Worm (Caenorhabditis elegans) whole organism, early embryonic: ENCODE measurements around the gene F11A5.5.

ENCODE experiments used
- B0310.2 ChIP-seq: sonication (generic microtip); optimal IDR thresholded peaks from 2 replicates; lab custom pipeline; 2016; ENCODE audit warnings: mild to moderate bottlenecking, missing genetic modification characterization, missing compliant biosample characterization
- F13C5.2 ChIP-seq: sonication (generic microtip); optimal IDR thresholded peaks from 2 replicates; lab custom pipeline; 2017; ENCODE audit warnings: mild to moderate bottlenecking, missing genetic modification characterization, inconsistent platforms, missing compliant biosample characterization
- aly-1 ChIP-seq: sonication (generic microtip); optimal IDR thresholded peaks from 2 replicates; lab custom pipeline; 2016; ENCODE audit warnings: missing genetic modification characterization, missing compliant biosample characterization
- ama-1 ChIP-seq: fragments of 150-350 bp; optimal IDR thresholded peaks from 2 replicates; lab custom pipeline; 2014
- ceh-13 ChIP-seq: fragments of 200-800 bp; sonication (Bioruptor generic); optimal IDR thresholded peaks from 2 replicates; lab custom pipeline; 2018; ENCODE audit warnings: mild to moderate bottlenecking, missing genetic modification characterization, missing compliant biosample characterization
- ets-7 ChIP-seq: sonication (generic microtip); optimal IDR thresholded peaks from 2 replicates; lab custom pipeline; 2016; ENCODE audit warnings: missing genotype, missing genetic modification characterization, missing compliant biosample characterization
- flt-1 ChIP-seq: fragments of 200-800 bp; sonication (Bioruptor generic); IDR thresholded peaks from 2 replicates; pipeline ENCODE4 v1.3.6; 2022; ENCODE audit warnings: missing genetic modification characterization, missing compliant biosample characterization
- hmbx-1 ChIP-seq: sonication (generic microtip); optimal IDR thresholded peaks from 2 replicates; lab custom pipeline; 2016; ENCODE audit warnings: mild to moderate bottlenecking, missing genetic modification characterization, missing compliant biosample characterization
- hmg-4 ChIP-seq: fragments of 200-800 bp; sonication (Bioruptor generic); optimal IDR thresholded peaks from 2 replicates; lab custom pipeline; 2018; ENCODE audit warnings: mild to moderate bottlenecking, missing genetic modification characterization, missing compliant biosample characterization
- hnd-1 ChIP-seq: sonication (generic microtip); optimal IDR thresholded peaks from 2 replicates; lab custom pipeline; 2016; ENCODE audit warnings: missing genetic modification characterization, missing compliant biosample characterization
- pes-1 ChIP-seq: fragments of 200-800 bp; sonication (Bioruptor generic); IDR thresholded peaks from 2 replicates; pipeline ENCODE4 v1.3.6; 2022; ENCODE audit warnings: missing genetic modification reagents, missing genetic modification characterization, missing compliant biosample characterization
- tbx-11 ChIP-seq: fragments of 200-800 bp; sonication (Bioruptor generic); IDR thresholded peaks from 2 replicates; pipeline ENCODE4 v1.3.6; 2022; ENCODE audit warnings: missing genetic modification characterization, missing compliant biosample characterization
- tbx-37 ChIP-seq: fragments of 200-800 bp; sonication (Bioruptor generic); conservative IDR thresholded peaks from 2 replicates; pipeline ENCODE4 v1.3.6; 2022; ENCODE audit warnings: missing genetic modification reagents, missing genetic modification characterization, missing compliant biosample characterization
- tra-4 ChIP-seq: sonication (generic microtip); optimal IDR thresholded peaks from 2 replicates; lab custom pipeline; 2017; ENCODE audit warnings: missing genetic modification characterization, missing compliant biosample characterization

DNA sequence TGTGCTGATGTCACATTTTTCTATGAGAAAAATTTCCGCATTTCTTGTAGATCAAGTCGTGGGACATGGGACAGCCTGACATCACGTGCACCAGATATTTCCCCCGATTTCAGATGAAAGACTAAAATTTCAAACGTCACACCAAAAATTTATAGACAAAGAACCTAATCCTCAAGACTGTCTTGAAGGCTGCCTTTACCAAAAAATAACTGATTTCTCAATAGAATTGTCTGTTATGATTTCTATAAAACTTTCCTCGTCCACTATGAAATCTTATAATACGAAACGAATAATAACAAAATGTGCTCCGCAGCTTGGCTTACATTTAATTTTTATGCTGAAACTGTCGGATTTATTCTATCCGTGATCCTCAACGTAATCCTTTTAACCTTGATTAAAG lies 17.8 kb upstream of the F11A5.5 start, which contains the start of gene str-106:
- TF ChIP-seq B0310.2 (tag; lab: Kevin White, UChicago) (no peak), flt-1 (no peak), tbx-11 (no peak), ama-1 (no peak), pes-1 (no peak), ceh-13 (no peak), hnd-1 (no peak), aly-1 (tag; lab: Kevin White, UChicago) (no peak), F13C5.2 (tag; lab: Kevin White, UChicago) (no peak), hmbx-1 (no peak), tbx-37 (no peak), tra-4 (no peak), hmg-4 (GFP tag; lab: Kevin White, UChicago) (no peak), ets-7 (tag; lab: Kevin White, UChicago) (no peak)
